Fruit fly (Drosophila melanogaster): ENCODE data around the gene bap.

DNA sequence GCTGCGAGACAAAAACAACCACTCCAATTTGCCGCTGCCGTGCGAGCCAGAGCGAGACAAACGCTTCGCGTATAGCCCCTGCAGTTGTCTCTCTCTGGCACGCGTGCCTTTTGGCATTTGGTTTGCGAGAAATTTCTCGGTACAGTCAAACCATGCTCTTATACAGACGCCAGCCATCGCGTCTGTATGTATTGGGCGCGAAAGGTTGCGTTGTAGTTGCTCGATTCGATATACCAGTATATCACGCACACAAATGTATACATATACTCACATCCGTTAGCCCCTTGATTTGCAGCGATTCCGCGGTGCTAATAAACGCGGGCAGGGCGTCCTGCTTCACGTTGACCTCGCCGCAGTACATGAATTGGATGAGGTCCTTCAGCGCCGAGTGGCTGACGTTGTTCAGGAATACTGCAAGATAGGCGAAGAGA lies 12.3 kb upstream of the bap start:
- TF ChIP-seq CG15336 (GFP tag; IDR thresholded peaks at IDR 0.05) = peak; percentile 60
- TF ChIP-seq Eip78C (GFP tag) = peak; percentile 62
- no peak for TF ChIP-seq Met (GFP tag; optimal IDR thresholded peaks at IDR 0.05)
- TF ChIP-seq CG7368 (GFP tag; optimal IDR thresholded peaks at IDR 0.05) = no peak
- TF ChIP-seq achi (GFP tag; optimal IDR thresholded peaks at IDR 0.05) = no peak
- no peak for TF ChIP-seq fd59A (GFP tag; optimal IDR thresholded peaks at IDR 0.05)
- no peak for TF ChIP-seq Blimp-1 (GFP tag; optimal IDR thresholded peaks at IDR 0.05)
- no peak for TF ChIP-seq CG11902 (GFP tag; optimal IDR thresholded peaks at IDR 0.05)
- TF ChIP-seq ss (GFP tag; optimal IDR thresholded peaks at IDR 0.05) = peak; percentile 72 to 80
- no peak for TF ChIP-seq dsx (GFP tag; optimal IDR thresholded peaks at IDR 0.05; ENCODE audit: poor library complexity, severe bottlenecking)
- no peak for TF ChIP-seq fkh (GFP tag; optimal IDR thresholded peaks at IDR 0.05)
- TF ChIP-seq CG6276 (GFP tag; optimal IDR thresholded peaks at IDR 0.05) = no peak
- TF ChIP-seq cyc (GFP tag; optimal IDR thresholded peaks at IDR 0.05) = no peak

Data from whole organism, prepupa.